Fruit fly (Drosophila melanogaster): ENCODE results near the gene myd.

The myd gene

dm6 chr3R:19229245-19229644 lies 48.8 kb downstream of the myd start, which contains the start of the genes CG5250 and Polr2M (continued):
- TF ChIP-seq Abd-B (GFP tag; optimal IDR thresholded peaks at IDR 0.05), result no peak
- TF ChIP-seq CG7357 (GFP tag; IDR thresholded peaks at IDR 0.05), result no peak
- TF ChIP-seq chinmo (GFP tag; IDR thresholded peaks at IDR 0.05; ENCODE audit: partially characterized antibody), result 0 out of 4 replicates have a peak, but pooled peaks have one; percentile 22
- no peak for TF ChIP-seq CG4424 (GFP tag; optimal IDR thresholded peaks at IDR 0.05)
- TF ChIP-seq scrt (GFP tag; optimal IDR thresholded peaks at IDR 0.05), result peak; percentile 62
- peak; percentile 45 for TF ChIP-seq CG17186 (GFP tag; optimal IDR thresholded peaks at IDR 0.05)
- peak; percentile 48 for TF ChIP-seq CG13287 (GFP tag; IDR thresholded peaks at IDR 0.05; ENCODE audit: partially characterized antibody)
- TF ChIP-seq kah (GFP tag; optimal IDR thresholded peaks at IDR 0.05), result no peak
- TF ChIP-seq tna (GFP tag; IDR thresholded peaks at IDR 0.05; ENCODE audit: partially characterized antibody), result 0 out of 2 replicates have a peak, but pooled peaks have one; percentile 47
- TF ChIP-seq D (optimal IDR thresholded peaks at IDR 0.05), result no peak
- no peak for TF ChIP-seq D (GFP tag; optimal IDR thresholded peaks at IDR 0.05)
- TF ChIP-seq Mrtf (GFP tag; IDR thresholded peaks at IDR 0.05), result no peak
- no peak for TF ChIP-seq Ada2b (GFP tag; IDR thresholded peaks at IDR 0.05)
- TF ChIP-seq stc (GFP tag; IDR thresholded peaks at IDR 0.05), result no peak
- no peak for TF ChIP-seq Meics (GFP tag; optimal IDR thresholded peaks at IDR 0.05)
- TF ChIP-seq Dref (GFP tag; IDR thresholded peaks at IDR 0.05), result peak; percentile 82
- TF ChIP-seq CG10274 (GFP tag; optimal IDR thresholded peaks at IDR 0.05), result no peak
- no peak for TF ChIP-seq CG12659 (GFP tag; optimal IDR thresholded peaks at IDR 0.05)
- no peak for TF ChIP-seq CG8290 (GFP tag; optimal IDR thresholded peaks at IDR 0.05)
- no peak for TF ChIP-seq CG8290 (tag; optimal IDR thresholded peaks at IDR 0.05)
- no peak for TF ChIP-seq gcm (GFP tag; optimal IDR thresholded peaks at IDR 0.05)
- TF ChIP-seq NC2α (GFP tag; optimal IDR thresholded peaks at IDR 0.05), result no peak
- peak; percentile 6 for TF ChIP-seq zen (tag; optimal IDR thresholded peaks at IDR 0.05)
- TF ChIP-seq CG4404 (GFP tag; IDR thresholded peaks at IDR 0.05), result no peak
- no peak for TF ChIP-seq grau (tag; optimal IDR thresholded peaks at IDR 0.05)
- peak; percentile 41 for TF ChIP-seq trem (tag; optimal IDR thresholded peaks at IDR 0.05)
- no peak for TF ChIP-seq CG11456 (GFP tag; IDR thresholded peaks at IDR 0.05)
- TF ChIP-seq Opbp (GFP tag; IDR thresholded peaks at IDR 0.05; ENCODE audit: partially characterized antibody), result peak; percentile 47; the same call in 1 of the 3 replicates
- TF ChIP-seq CG15514 (GFP tag; optimal IDR thresholded peaks at IDR 0.05), result peak; percentile 76
- TF ChIP-seq CG13894 (tag; optimal IDR thresholded peaks at IDR 0.05), result no peak
- peak; percentile 94 for TF ChIP-seq E2f2 (GFP tag; IDR thresholded peaks at IDR 0.05)
- no peak for TF ChIP-seq lab (GFP tag; optimal IDR thresholded peaks at IDR 0.05)
- no peak for TF ChIP-seq Xbp1 (GFP tag; optimal IDR thresholded peaks at IDR 0.05)
- no peak for TF ChIP-seq CG8089 (GFP tag; optimal IDR thresholded peaks at IDR 0.05)
- no peak for TF ChIP-seq CG11723 (GFP tag; optimal IDR thresholded peaks at IDR 0.05)
- no peak for TF ChIP-seq CG14441 (GFP tag; IDR thresholded peaks at IDR 0.05)
- peak; percentile 27 for TF ChIP-seq YL-1 (GFP tag; optimal IDR thresholded peaks at IDR 0.05)
- TF ChIP-seq ATbp (GFP tag; optimal IDR thresholded peaks at IDR 0.05), result no peak
- TF ChIP-seq CG12744 (GFP tag; optimal IDR thresholded peaks at IDR 0.05), result no peak
- TF ChIP-seq z (GFP tag; IDR thresholded peaks at IDR 0.05), result 0 out of 3 replicates have a peak, but pooled peaks have one; percentile 23
- TF ChIP-seq CG6813 (GFP tag; optimal IDR thresholded peaks at IDR 0.05), result no peak
- TF ChIP-seq sima (GFP tag; optimal IDR thresholded peaks at IDR 0.05), result no peak
- 0 out of 2 replicates have a peak, but pooled peaks have one; percentile 26 for TF ChIP-seq unc-4 (GFP tag; IDR thresholded peaks at IDR 0.05; ENCODE audit: partially characterized antibody)
- peak; percentile 51; the same call in 1 of the 2 replicates for TF ChIP-seq MBD-R2 (GFP tag; IDR thresholded peaks at IDR 0.05)
- no peak for TF ChIP-seq CrebB (tag; optimal IDR thresholded peaks at IDR 0.05)
- TF ChIP-seq CG18619 (GFP tag; optimal IDR thresholded peaks at IDR 0.05), result no peak
- no peak for TF ChIP-seq psq (GFP tag; optimal IDR thresholded peaks at IDR 0.05)
- TF ChIP-seq CG15073 (GFP tag; optimal IDR thresholded peaks at IDR 0.05), result no peak
- TF ChIP-seq CG34376 (GFP tag; optimal IDR thresholded peaks at IDR 0.05), result no peak
- TF ChIP-seq sens-2 (GFP tag; IDR thresholded peaks at IDR 0.05), result no peak
- TF ChIP-seq stwl (tag; optimal IDR thresholded peaks at IDR 0.05), result peak; percentile 58
